Fruit fly (Drosophila melanogaster) whole organism, larva: Measurements from ENCODE around the gene CG7810.

Experiments
- noc ChIP-seq: fragments of 200-800 bp; sonication (Bioruptor generic); optimal IDR thresholded peaks from 3 replicates; lab custom pipeline; 2019; ENCODE audit warnings: missing biosample characterization, mild to moderate bottlenecking, missing genetic modification characterization, moderate library complexity

CG7810 gene

dm6 chr2L:8270916-8271315, 40.1 kb downstream of the CG7810 start:
- no peak for TF ChIP-seq noc

DNA sequence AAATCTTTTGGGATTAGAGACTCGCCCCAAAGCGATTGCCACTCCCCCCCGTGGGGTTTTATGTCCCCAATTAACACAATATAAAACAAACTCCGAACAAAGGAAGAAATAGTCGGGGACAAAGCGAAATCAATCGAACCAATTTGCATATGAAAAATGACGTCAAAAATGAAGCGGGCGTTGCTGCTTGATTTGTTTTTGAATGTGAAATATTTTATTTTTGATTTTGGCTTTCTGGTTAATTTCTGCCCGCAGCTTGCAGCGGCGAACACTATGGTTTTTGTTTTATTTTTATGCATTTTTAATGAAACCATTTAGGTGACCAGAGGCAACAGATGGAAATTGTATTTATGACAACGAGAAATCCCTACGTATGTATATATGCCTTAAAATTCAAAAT, 42.3 kb downstream of the CG7810 start:
- no peak for TF ChIP-seq noc

DNA sequence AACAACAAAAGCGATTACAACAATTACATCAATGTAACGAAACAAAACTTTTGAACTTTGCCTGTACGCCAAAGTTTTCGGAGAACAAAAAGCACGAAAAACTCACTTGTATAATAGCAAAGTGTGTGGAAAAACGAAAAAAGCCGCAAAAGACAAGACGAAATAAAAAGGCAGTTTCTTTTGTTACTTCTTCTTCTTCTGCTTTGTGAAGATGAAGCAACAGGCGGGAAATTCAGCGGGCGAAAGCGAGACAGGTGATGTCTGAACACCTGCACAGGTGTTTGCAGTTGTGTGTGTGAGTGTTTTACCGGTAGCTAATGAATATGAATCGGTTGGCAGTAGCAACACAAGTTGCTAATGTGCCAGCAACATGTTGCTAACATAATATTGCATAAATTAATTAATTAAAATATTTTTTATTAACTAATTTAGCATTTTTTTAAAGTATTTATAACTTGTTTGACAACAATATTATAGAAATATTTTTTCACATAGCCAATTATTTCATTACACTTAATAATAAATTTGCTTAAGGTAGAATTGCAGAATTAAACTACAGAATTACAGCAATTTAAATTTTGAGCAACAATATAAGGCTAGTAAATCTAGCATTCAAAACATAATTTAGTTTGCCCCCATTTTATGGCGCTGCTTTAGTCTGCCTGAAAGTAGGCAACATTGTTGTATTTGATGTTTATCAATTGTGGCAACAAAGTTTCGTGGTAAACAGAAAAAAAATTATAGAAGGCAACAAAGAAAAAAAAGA, 44.1 kb downstream of the CG7810 start:
- no peak for TF ChIP-seq noc

dm6 chr2L:8266145-8266544, 44.9 kb downstream of the CG7810 start:
- no peak for TF ChIP-seq noc
